ENCODE assay signal across 5 fruit fly cellular contexts in the genomic region with DNA sequence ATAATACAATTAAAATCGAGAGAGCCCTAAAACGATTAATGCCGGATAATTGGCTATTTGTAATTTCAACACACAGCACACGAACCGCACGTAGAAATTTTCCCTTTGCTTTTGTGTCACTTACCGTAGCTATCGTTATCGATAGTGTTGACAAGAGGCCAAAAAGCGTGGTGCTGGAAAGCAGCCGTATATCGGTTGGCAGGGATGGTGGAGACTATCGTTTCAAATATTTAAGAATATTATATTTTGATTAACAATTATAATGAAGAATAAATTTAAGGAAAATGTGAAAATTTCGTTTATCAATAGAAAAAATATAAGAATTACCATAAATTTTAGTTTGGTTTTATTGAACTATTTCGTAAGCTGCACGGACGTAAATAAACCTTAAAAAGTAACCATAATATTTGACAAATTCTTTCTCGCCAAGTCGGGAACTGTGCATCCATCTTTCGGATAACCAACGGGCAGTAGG.
TF ChIP-seq lines count a peak whose summit lies in the region.

A gene (minus strand): TSS at position 148 of the 475 bp plus-strand sequence.

TF ChIP-seq in whole organism, adult, 20 proteins besides CTCF, POLR2A, EP300 and RAD21 (continued from another document):
- TF ChIP-seq Crg-1 (GFP tag; optimal IDR thresholded peaks at IDR 0.05; lab: Kevin White, UChicago) (peak; percentile 86), CG7045 (GFP tag; optimal IDR thresholded peaks at IDR 0.05; lab: Kevin White, UChicago) (peak; percentile 55), Clk (GFP tag; optimal IDR thresholded peaks at IDR 0.05; lab: Kevin White, UChicago) (peak; percentile 67)
TF ChIP-seq in whole organism, adult: peak in this region for 17.

TF ChIP-seq in whole organism, embryonic, 481 proteins besides CTCF, POLR2A, EP300 and RAD21 (continued from another document and continues in another):
- TF ChIP-seq wor (GFP tag; IDR thresholded peaks at IDR 0.05; lab: Robert Waterston, UW) (0 out of 2 replicates have a peak, but pooled peaks have one; percentile 11), CG8924 (tag; optimal IDR thresholded peaks at IDR 0.05; lab: Kevin White, UChicago) (peak; percentile 12), ci (GFP tag; IDR thresholded peaks at IDR 0.05; lab: Robert Waterston, UW) (peak; percentile 78), CG16815 (GFP tag; optimal IDR thresholded peaks at IDR 0.05; lab: Kevin White, UChicago) (peak; percentile 57), kah (GFP tag; optimal IDR thresholded peaks at IDR 0.05; lab: Kevin White, UChicago) (no peak), insv (GFP tag; optimal IDR thresholded peaks at IDR 0.05; lab: Kevin White, UChicago) (no peak), CG9876 (GFP tag; optimal IDR thresholded peaks at IDR 0.05; lab: Kevin White, UChicago) (no peak), dpn (GFP tag; optimal IDR thresholded peaks at IDR 0.05; lab: Kevin White, UChicago) (peak; percentile 58 to 60), Tbp (GFP tag; optimal IDR thresholded peaks at IDR 0.05; lab: Kevin White, UChicago) (no peak), Rfx (GFP tag; IDR thresholded peaks at IDR 0.05; lab: Robert Waterston, UW) (peak; percentile 94), nau (GFP tag; optimal IDR thresholded peaks at IDR 0.05; lab: Kevin White, UChicago) (no peak), gsb-n (tag; optimal IDR thresholded peaks at IDR 0.05; lab: Kevin White, UChicago) (peak; percentile 32), hbn (GFP tag; IDR thresholded peaks at IDR 0.05; lab: Robert Waterston, UW; ENCODE audit: partially characterized antibody) (peak; percentile 75), Lpt (GFP tag; optimal IDR thresholded peaks at IDR 0.05; lab: Kevin White, UChicago) (no peak), chinmo (GFP tag; IDR thresholded peaks at IDR 0.05; lab: Robert Waterston, UW; ENCODE audit: partially characterized antibody) (peak; percentile 67; the same call in 2 of the 4 replicates), MESR4 (GFP tag; optimal IDR thresholded peaks at IDR 0.05; lab: Kevin White, UChicago) (peak; percentile 70), CG14710 (tag; optimal IDR thresholded peaks at IDR 0.05; lab: Kevin White, UChicago) (peak; percentile 58), CG6689 (GFP tag; IDR thresholded peaks at IDR 0.05; lab: Robert Waterston, UW) (peak; percentile 31; the same call in 1 of the 2 replicates), al (GFP tag; IDR thresholded peaks at IDR 0.05; lab: Robert Waterston, UW) (peak; percentile 72), CG8290 (GFP tag; optimal IDR thresholded peaks at IDR 0.05; lab: Kevin White, UChicago) (peak; percentile 59), CG8290 (tag; optimal IDR thresholded peaks at IDR 0.05; lab: Kevin White, UChicago) (peak; percentile 9 to 74), Med (GFP tag; lab: Kevin White, UChicago) (peak; percentile 95), Vsx1 (GFP tag; optimal IDR thresholded peaks at IDR 0.05; lab: Kevin White, UChicago) (peak; percentile 19), dm (GFP tag; optimal IDR thresholded peaks at IDR 0.05; lab: Kevin White, UChicago) (no peak), D19A (tag; optimal IDR thresholded peaks at IDR 0.05; lab: Kevin White, UChicago) (no peak), CG12744 (GFP tag; optimal IDR thresholded peaks at IDR 0.05; lab: Kevin White, UChicago) (no peak), CG11504 (tag; optimal IDR thresholded peaks at IDR 0.05; lab: Kevin White, UChicago) (peak; percentile 61), HLHmδ (GFP tag; optimal IDR thresholded peaks at IDR 0.05; lab: Kevin White, UChicago) (peak; percentile 10), scrt (GFP tag; optimal IDR thresholded peaks at IDR 0.05; lab: Kevin White, UChicago) (no peak), bowl (GFP tag; IDR thresholded peaks at IDR 0.05; lab: Robert Waterston, UW) (no peak; the same call in 1 of the 2 replicates)

TF ChIP-seq in whole organism, prepupa, 60 proteins besides CTCF, POLR2A, EP300 and RAD21 (continued from another document and continues in another):
- peak; percentile 64 for TF ChIP-seq CG6163 (GFP tag; IDR thresholded peaks at IDR 0.05; lab: Robert Waterston, UW)
- TF ChIP-seq CG8119 (GFP tag; IDR thresholded peaks at IDR 0.05; lab: Robert Waterston, UW), result no peak
- TF ChIP-seq CG7368 (GFP tag; optimal IDR thresholded peaks at IDR 0.05; lab: Kevin White, UChicago), result peak; percentile 20
- peak; percentile 1 for TF ChIP-seq CG6792 (GFP tag; optimal IDR thresholded peaks at IDR 0.05; lab: Kevin White, UChicago)
- peak; percentile 25 for TF ChIP-seq CG10669 (GFP tag; optimal IDR thresholded peaks at IDR 0.05; lab: Kevin White, UChicago)
- peak; percentile 33 for TF ChIP-seq vri (GFP tag; optimal IDR thresholded peaks at IDR 0.05; lab: Kevin White, UChicago)
- no peak for TF ChIP-seq CG6854 (GFP tag; optimal IDR thresholded peaks at IDR 0.05; lab: Kevin White, UChicago)
- no peak for TF ChIP-seq Hr38 (GFP tag; optimal IDR thresholded peaks at IDR 0.05; lab: Kevin White, UChicago)
- peak; percentile 49 for TF ChIP-seq OdsH (GFP tag; optimal IDR thresholded peaks at IDR 0.05; lab: Kevin White, UChicago)
- TF ChIP-seq fkh (GFP tag; optimal IDR thresholded peaks at IDR 0.05; lab: Kevin White, UChicago), result peak; percentile 9
- TF ChIP-seq CG11294 (GFP tag; IDR thresholded peaks at IDR 0.05; lab: Robert Waterston, UW), result peak; percentile 32; the same call in 1 of the 2 replicates
- TF ChIP-seq CG8632 (GFP tag; optimal IDR thresholded peaks at IDR 0.05; lab: Kevin White, UChicago), result peak; percentile 17
- TF ChIP-seq svp (GFP tag; lab: Kevin White, UChicago), result peak; percentile 76
- TF ChIP-seq Eip78C (GFP tag; lab: Kevin White, UChicago), result peak; percentile 79
- no peak for TF ChIP-seq fd59A (GFP tag; optimal IDR thresholded peaks at IDR 0.05; lab: Kevin White, UChicago)
- peak; percentile 57 for TF ChIP-seq CG3919 (GFP tag; optimal IDR thresholded peaks at IDR 0.05; lab: Kevin White, UChicago)
- peak; percentile 39 for TF ChIP-seq acj6 (GFP tag; optimal IDR thresholded peaks at IDR 0.05; lab: Kevin White, UChicago)
- peak; percentile 57 for TF ChIP-seq pdm3 (GFP tag; optimal IDR thresholded peaks at IDR 0.05; lab: Kevin White, UChicago)
- TF ChIP-seq achi (GFP tag; optimal IDR thresholded peaks at IDR 0.05; lab: Kevin White, UChicago), result peak; percentile 41
- no peak for TF ChIP-seq CG16779 (tag; optimal IDR thresholded peaks at IDR 0.05; lab: Kevin White, UChicago)
- TF ChIP-seq ss (GFP tag; optimal IDR thresholded peaks at IDR 0.05; lab: Kevin White, UChicago), result peak in 1 of 2 experiments; percentile 26
- peak; percentile 1 for TF ChIP-seq dsx (GFP tag; optimal IDR thresholded peaks at IDR 0.05; lab: Kevin White, UChicago; ENCODE audit: poor library complexity, severe bottlenecking)
- peak; percentile 34 for TF ChIP-seq Hr4 (GFP tag; optimal IDR thresholded peaks at IDR 0.05; lab: Kevin White, UChicago)
- peak; percentile 50 for TF ChIP-seq Ets21C (GFP tag; optimal IDR thresholded peaks at IDR 0.05; lab: Kevin White, UChicago)
- peak; percentile 62 for TF ChIP-seq Sox102F (GFP tag; optimal IDR thresholded peaks at IDR 0.05; lab: Kevin White, UChicago)
- TF ChIP-seq CG6276 (GFP tag; optimal IDR thresholded peaks at IDR 0.05; lab: Kevin White, UChicago), result no peak
- TF ChIP-seq Eip93F (GFP tag; optimal IDR thresholded peaks at IDR 0.05; lab: Kevin White, UChicago), result peak; percentile 52
- TF ChIP-seq eg (GFP tag; IDR thresholded peaks at IDR 0.05; lab: Robert Waterston, UW), result peak; percentile 62
- TF ChIP-seq Eip75B (GFP tag; optimal IDR thresholded peaks at IDR 0.05; lab: Kevin White, UChicago), result peak; percentile 41
- no peak for TF ChIP-seq salr (GFP tag; optimal IDR thresholded peaks at IDR 0.05; lab: Kevin White, UChicago)
- TF ChIP-seq CG8319 (GFP tag; optimal IDR thresholded peaks at IDR 0.05; lab: Kevin White, UChicago), result no peak
- no peak for TF ChIP-seq dac (GFP tag; optimal IDR thresholded peaks at IDR 0.05; lab: Kevin White, UChicago)

TF ChIP-seq in whole organism, pupa, 21 proteins besides CTCF, POLR2A, EP300 and RAD21 (continued from another document):
- TF ChIP-seq CG9948 (tag; optimal IDR thresholded peaks at IDR 0.05; lab: Kevin White, UChicago) (no peak), CG8159 (tag; optimal IDR thresholded peaks at IDR 0.05; lab: Kevin White, UChicago) (peak; percentile 41)

TF ChIP-seq in whole organism, wandering third instar larva, 38 proteins besides CTCF, POLR2A, EP300 and RAD21 (continued from another document):
- TF ChIP-seq dmrt93B (GFP tag; optimal IDR thresholded peaks at IDR 0.05; lab: Kevin White, UChicago), result no peak
- peak; percentile 77 for TF ChIP-seq h (GFP tag; optimal IDR thresholded peaks at IDR 0.05; lab: Kevin White, UChicago)
- peak; percentile 20 for TF ChIP-seq OdsH (GFP tag; optimal IDR thresholded peaks at IDR 0.05; lab: Kevin White, UChicago)
- TF ChIP-seq Sp1 (GFP tag; optimal IDR thresholded peaks at IDR 0.05; lab: Kevin White, UChicago), result peak; percentile 56
- TF ChIP-seq pan (optimal IDR thresholded peaks at IDR 0.05; lab: Kevin White, UChicago), result no peak
- peak; percentile 69 for TF ChIP-seq sv (GFP tag; optimal IDR thresholded peaks at IDR 0.05; lab: Kevin White, UChicago)
- peak; percentile 65 for TF ChIP-seq sage (GFP tag; optimal IDR thresholded peaks at IDR 0.05; lab: Kevin White, UChicago)
- TF ChIP-seq foxo (GFP tag; optimal IDR thresholded peaks at IDR 0.05; lab: Kevin White, UChicago), result peak in 1 of 2 experiments; percentile 78
- no peak for TF ChIP-seq usp (GFP tag; optimal IDR thresholded peaks at IDR 0.05; lab: Kevin White, UChicago)
- TF ChIP-seq tai (GFP tag; optimal IDR thresholded peaks at IDR 0.05; lab: Kevin White, UChicago), result peak; percentile 40
- peak; percentile 0 for TF ChIP-seq Mio (GFP tag; optimal IDR thresholded peaks at IDR 0.05; lab: Kevin White, UChicago)
- TF ChIP-seq CrebA (GFP tag; optimal IDR thresholded peaks at IDR 0.05; lab: Kevin White, UChicago; ENCODE audit: borderline replicate concordance), result no peak
- no peak for TF ChIP-seq CG32264 (GFP tag; optimal IDR thresholded peaks at IDR 0.05; lab: Kevin White, UChicago)
- peak; percentile 2 for TF ChIP-seq Myc (optimal IDR thresholded peaks at IDR 0.05; lab: Kevin White, UChicago)
- peak; percentile 76 for TF ChIP-seq woc (GFP tag; optimal IDR thresholded peaks at IDR 0.05; lab: Kevin White, UChicago)
- TF ChIP-seq dsf (GFP tag; optimal IDR thresholded peaks at IDR 0.05; lab: Kevin White, UChicago; ENCODE audit: borderline replicate concordance), result peak; percentile 60
- peak; percentile 75 for TF ChIP-seq Jra (GFP tag; optimal IDR thresholded peaks at IDR 0.05; lab: Kevin White, UChicago)
- TF ChIP-seq Abd-B (GFP tag; optimal IDR thresholded peaks at IDR 0.05; lab: Kevin White, UChicago), result no peak
- TF ChIP-seq Hr83 (GFP tag; optimal IDR thresholded peaks at IDR 0.05; lab: Kevin White, UChicago; ENCODE audit: poor library complexity, severe bottlenecking), result peak; percentile 38
